Fruit fly (Drosophila melanogaster): ENCODE measurements around the gene Tim17a1.

Gene Tim17a1

DNA sequence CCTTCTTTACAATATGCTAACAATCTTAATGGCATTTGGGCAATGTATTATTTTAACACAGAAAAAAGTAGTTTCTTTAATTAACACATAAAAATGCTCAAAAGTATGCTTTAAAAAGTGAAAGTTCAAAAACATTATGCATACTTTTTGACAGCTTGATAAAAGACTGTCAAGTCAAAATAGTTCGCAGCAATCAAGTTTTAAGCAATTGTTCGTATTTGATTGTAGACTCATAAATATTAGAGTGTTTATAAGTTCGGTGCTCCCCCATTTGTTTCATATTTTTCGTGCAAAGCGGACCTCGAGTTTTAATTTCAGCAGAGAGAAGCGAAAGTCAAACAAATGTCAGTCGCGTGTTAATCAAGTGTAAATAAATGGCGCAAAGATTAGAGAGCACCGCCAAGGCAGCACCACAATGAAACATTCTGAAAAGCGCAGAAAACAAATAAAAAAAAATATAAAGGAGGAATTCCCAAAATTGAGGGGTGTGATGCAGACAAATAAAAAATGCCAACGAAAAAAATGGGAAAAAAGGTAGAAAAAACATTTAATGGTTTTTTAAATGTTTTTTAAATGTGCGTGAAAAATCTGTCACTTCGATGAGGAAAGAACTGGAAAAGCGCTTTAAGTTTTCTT lies 19.4 kb downstream of the Tim17a1 start (continued):
- no peak for TF ChIP-seq CG9139 (GFP tag; optimal IDR thresholded peaks at IDR 0.05)
- no peak for TF ChIP-seq net (GFP tag; optimal IDR thresholded peaks at IDR 0.05)
- peak; percentile 15 for TF ChIP-seq Blimp-1 (GFP tag; optimal IDR thresholded peaks at IDR 0.05)
- no peak for TF ChIP-seq CG4318 (GFP tag; optimal IDR thresholded peaks at IDR 0.05)
- TF ChIP-seq CG31627 (GFP tag; optimal IDR thresholded peaks at IDR 0.05), result peak; percentile 49
- TF ChIP-seq Eip78C (GFP tag), result peak; percentile 68
- peak; percentile 85 for TF ChIP-seq svp (GFP tag)
- peak; percentile 36 for TF ChIP-seq Ets21C (GFP tag; optimal IDR thresholded peaks at IDR 0.05)

DNA sequence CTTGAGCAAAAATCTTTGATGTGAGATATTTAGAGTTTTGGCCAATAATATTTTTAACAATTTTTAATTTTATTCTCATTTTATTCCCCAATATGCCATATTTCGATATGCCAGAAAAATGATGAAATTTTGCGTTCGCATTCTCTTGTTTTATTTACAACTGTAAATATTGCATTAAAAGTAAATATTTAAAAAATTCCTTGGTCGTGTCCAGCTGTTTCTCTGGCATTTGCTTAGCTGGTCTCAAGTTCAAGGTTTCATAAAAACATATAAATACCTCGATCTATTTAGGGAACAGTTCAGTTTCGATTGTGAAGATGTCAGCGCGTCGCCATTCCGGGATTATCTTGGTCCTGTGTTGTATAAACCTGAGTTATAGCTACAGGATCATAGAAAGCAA lies 23.1 kb downstream of the Tim17a1 start, which contains the start of gene Sgsf:
Sgsf (plus strand) TSS at position 301 of the 400 bp plus-strand sequence.
- TF ChIP-seq vri (GFP tag; optimal IDR thresholded peaks at IDR 0.05) (peak; percentile 30), achi (GFP tag; optimal IDR thresholded peaks at IDR 0.05) (no peak)

dm6 chr3R:12329827-12330226 lies 34.7 kb downstream of the Tim17a1 start:
- no peak for TF ChIP-seq dac (GFP tag; optimal IDR thresholded peaks at IDR 0.05)
- no peak for TF ChIP-seq Smox (GFP tag; optimal IDR thresholded peaks at IDR 0.05)
- TF ChIP-seq Gug (GFP tag; IDR thresholded peaks at IDR 0.05), result no peak
- no peak for TF ChIP-seq esn (GFP tag; optimal IDR thresholded peaks at IDR 0.05)
- TF ChIP-seq CG4318 (GFP tag; optimal IDR thresholded peaks at IDR 0.05), result no peak

DNA sequence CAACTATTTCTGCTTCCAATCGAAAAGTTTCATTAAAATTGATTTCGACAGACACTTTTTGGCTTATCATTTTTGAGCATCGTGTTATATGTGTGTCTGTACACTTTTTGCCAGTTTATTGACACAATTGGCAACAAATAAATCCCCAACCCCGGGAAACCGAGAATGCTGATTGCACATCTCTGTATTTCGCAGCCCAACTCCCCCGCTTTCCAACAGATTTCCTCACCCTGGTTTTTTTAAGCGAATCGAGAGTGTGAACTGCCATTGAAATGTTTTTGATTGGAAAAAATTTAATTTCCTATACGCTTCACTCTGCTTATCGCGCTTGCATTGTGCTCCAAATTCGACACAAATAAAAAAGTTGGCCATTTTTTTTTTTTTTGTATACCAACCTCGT lies 37.6 kb downstream of the Tim17a1 start:
- peak; percentile 82 for TF ChIP-seq svp (GFP tag)
- TF ChIP-seq CG34406 (GFP tag; optimal IDR thresholded peaks at IDR 0.05), result no peak

DNA sequence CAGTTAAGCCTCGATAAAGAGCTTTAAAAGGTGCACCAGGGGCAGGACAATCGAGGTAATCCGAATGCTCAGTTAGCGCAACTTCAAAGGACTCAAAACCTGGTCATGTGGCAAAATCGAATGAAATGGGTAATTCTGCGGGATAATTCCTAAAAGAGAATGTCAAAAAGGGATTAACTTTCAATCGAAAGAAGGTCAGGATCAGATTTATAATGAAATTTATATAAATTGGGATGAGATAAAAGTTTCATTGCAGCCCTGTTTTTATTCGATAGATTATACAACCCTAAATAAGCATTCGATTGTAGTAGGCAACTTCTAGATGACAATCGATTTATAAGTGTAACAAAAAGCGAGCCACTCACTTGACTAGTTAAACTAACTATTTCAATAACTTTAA lies 41.3 kb downstream of the Tim17a1 start, which contains the start of gene CG10013:
CG10013 (plus strand) TSS at position 301 of the 400 bp plus-strand sequence.
- no peak for TF ChIP-seq CG3919 (GFP tag; optimal IDR thresholded peaks at IDR 0.05)
- TF ChIP-seq Ets96B (tag; optimal IDR thresholded peaks at IDR 0.05), result no peak
- TF ChIP-seq CG6808 (GFP tag; optimal IDR thresholded peaks at IDR 0.05), result no peak
- TF ChIP-seq Sox102F (GFP tag; optimal IDR thresholded peaks at IDR 0.05), result no peak
- TF ChIP-seq Lpt (GFP tag; optimal IDR thresholded peaks at IDR 0.05), result no peak
- TF ChIP-seq Eip78C (GFP tag), result no peak
- no peak for TF ChIP-seq vri (GFP tag; optimal IDR thresholded peaks at IDR 0.05)
- no peak for TF ChIP-seq CG1621 (tag; optimal IDR thresholded peaks at IDR 0.05)
- no peak for TF ChIP-seq fd59A (GFP tag; optimal IDR thresholded peaks at IDR 0.05)
- no peak for TF ChIP-seq Eip75B (GFP tag; optimal IDR thresholded peaks at IDR 0.05)
- TF ChIP-seq CG8119 (GFP tag; IDR thresholded peaks at IDR 0.05), result no peak
- TF ChIP-seq CG7368 (GFP tag; optimal IDR thresholded peaks at IDR 0.05), result no peak
- no peak for TF ChIP-seq Ets21C (GFP tag; optimal IDR thresholded peaks at IDR 0.05)
- no peak for TF ChIP-seq Sox15 (GFP tag; optimal IDR thresholded peaks at IDR 0.05)
- TF ChIP-seq CG8319 (GFP tag; optimal IDR thresholded peaks at IDR 0.05), result no peak
- TF ChIP-seq dac (GFP tag; optimal IDR thresholded peaks at IDR 0.05), result no peak
- no peak for TF ChIP-seq fd85E (GFP tag; optimal IDR thresholded peaks at IDR 0.05)
- TF ChIP-seq CG4318 (GFP tag; optimal IDR thresholded peaks at IDR 0.05), result no peak

DNA sequence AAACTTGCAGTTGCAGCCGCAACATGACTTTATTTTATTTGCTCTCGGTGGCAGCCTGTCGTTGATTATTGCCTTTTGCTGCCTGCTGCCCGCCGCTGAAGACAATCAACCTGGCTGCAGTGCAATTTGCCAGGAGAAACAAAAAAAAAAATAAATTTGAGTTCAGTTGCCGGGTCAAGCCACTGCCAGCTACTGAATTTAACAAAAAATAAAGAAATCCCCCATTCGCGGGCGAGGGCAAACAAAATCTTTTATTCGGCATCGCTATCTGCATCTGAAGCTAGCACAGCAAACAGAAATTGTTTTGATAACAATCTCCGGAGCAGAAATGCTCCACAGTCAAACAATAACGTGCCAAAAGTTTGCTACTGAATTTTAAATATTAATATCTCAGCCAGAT lies 47.2 kb downstream of the Tim17a1 start:
- peak; percentile 99 for TF ChIP-seq svp (GFP tag)
- no peak for TF ChIP-seq Hr39 (GFP tag; optimal IDR thresholded peaks at IDR 0.05)

DNA sequence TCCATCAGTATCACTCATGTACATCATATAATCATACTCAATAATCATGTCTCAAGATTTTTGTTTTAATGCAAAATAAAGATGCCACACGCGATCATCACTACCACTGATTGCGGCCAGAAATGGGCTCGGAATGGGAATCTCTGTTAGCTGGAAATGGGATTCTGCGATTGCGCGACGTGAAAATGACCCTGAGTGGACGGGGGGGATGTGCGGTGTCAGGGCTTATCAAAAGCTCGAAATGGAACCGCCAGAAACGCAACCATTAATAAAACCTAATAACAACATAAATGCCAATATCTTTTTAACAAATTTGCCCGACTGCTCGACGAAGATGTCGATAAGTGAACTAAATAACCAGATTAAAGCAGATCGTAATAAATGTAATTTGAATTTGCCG lies 48.1 kb downstream of the Tim17a1 start:
- TF ChIP-seq CG8632 (GFP tag; optimal IDR thresholded peaks at IDR 0.05), result no peak
- peak; percentile 93 for TF ChIP-seq svp (GFP tag)

All from whole organism, prepupa.